Fruit fly (Drosophila melanogaster): Measurements from ENCODE around the gene CG31674.

CG31674 gene

dm6 chr2L:20823196-20824105, 7.6 kb upstream of the CG31674 start (continued):
- no peak for TF ChIP-seq dati (GFP tag; IDR thresholded peaks at IDR 0.05)
- no peak for TF ChIP-seq gcm2 (GFP tag; optimal IDR thresholded peaks at IDR 0.05)
- TF ChIP-seq ATbp (GFP tag; optimal IDR thresholded peaks at IDR 0.05), result peak; percentile 2
- peak; percentile 83 for TF ChIP-seq CG34376 (GFP tag; optimal IDR thresholded peaks at IDR 0.05)
- TF ChIP-seq corto (GFP tag; optimal IDR thresholded peaks at IDR 0.05), result peak; percentile 31
- TF ChIP-seq inv (GFP tag; IDR thresholded peaks at IDR 0.05; ENCODE audit: partially characterized antibody), result no peak
- TF ChIP-seq mld (GFP tag; IDR thresholded peaks at IDR 0.05; ENCODE audit: partially characterized antibody), result peak; percentile 54; the same call in 2 of the 3 replicates
- TF ChIP-seq CG4360 (GFP tag; IDR thresholded peaks at IDR 0.05), result 0 out of 2 replicates have a peak, but pooled peaks have one; percentile 31
- TF ChIP-seq croc (GFP tag; conservative IDR thresholded peaks at IDR 0.05), result no peak
- TF ChIP-seq slou (GFP tag; optimal IDR thresholded peaks at IDR 0.05), result no peak
- 0 out of 2 replicates have a peak, but pooled peaks have one; percentile 52 for TF ChIP-seq crol (GFP tag; IDR thresholded peaks at IDR 0.05)
- TF ChIP-seq pros (GFP tag; optimal IDR thresholded peaks at IDR 0.05), result peak; percentile 88
- no peak for TF ChIP-seq Hr39 (optimal IDR thresholded peaks at IDR 0.05)
- TF ChIP-seq az2 (GFP tag; optimal IDR thresholded peaks at IDR 0.05), result no peak
- peak; percentile 51; the same call in 1 of the 3 replicates for TF ChIP-seq vnd (GFP tag; IDR thresholded peaks at IDR 0.05; ENCODE audit: partially characterized antibody)
- TF ChIP-seq CG1233 (GFP tag; optimal IDR thresholded peaks at IDR 0.05), result peak; percentile 13
- TF ChIP-seq vfl (GFP tag; optimal IDR thresholded peaks at IDR 0.05), result no peak
- TF ChIP-seq tna (GFP tag; IDR thresholded peaks at IDR 0.05; ENCODE audit: partially characterized antibody), result peak; percentile 66
- TF ChIP-seq seq (GFP tag; IDR thresholded peaks at IDR 0.05), result no peak
- peak; percentile 20 for TF ChIP-seq ewg (GFP tag; optimal IDR thresholded peaks at IDR 0.05)
- TF ChIP-seq phol (tag; optimal IDR thresholded peaks at IDR 0.05), result peak; percentile 24
- 0 out of 2 replicates have a peak, but pooled peaks have one; percentile 38 for TF ChIP-seq chm (GFP tag; IDR thresholded peaks at IDR 0.05)
- TF ChIP-seq Hsf (GFP tag; optimal IDR thresholded peaks at IDR 0.05), result no peak
- TF ChIP-seq CG17186 (GFP tag; optimal IDR thresholded peaks at IDR 0.05), result no peak
- peak; percentile 36; the same call in 1 of the 3 replicates for TF ChIP-seq Optix (GFP tag; IDR thresholded peaks at IDR 0.05)
- TF ChIP-seq Hr3 (GFP tag; optimal IDR thresholded peaks at IDR 0.05), result no peak
- peak; percentile 66 for TF ChIP-seq ftz-f1 (GFP tag; optimal IDR thresholded peaks at IDR 0.05)
- TF ChIP-seq CG6854 (GFP tag; optimal IDR thresholded peaks at IDR 0.05), result no peak
- TF ChIP-seq dpn (GFP tag; optimal IDR thresholded peaks at IDR 0.05), result peak in 1 of 2 experiments; percentile 15
- TF ChIP-seq H2.0 (GFP tag; IDR thresholded peaks at IDR 0.05), result peak; percentile 33; the same call in 1 of the 2 replicates
- peak; percentile 13 for TF ChIP-seq Max (GFP tag; optimal IDR thresholded peaks at IDR 0.05)
- peak; percentile 55 for TF ChIP-seq CG13287 (GFP tag; IDR thresholded peaks at IDR 0.05; ENCODE audit: partially characterized antibody)
- no peak for TF ChIP-seq HLH3B (GFP tag; IDR thresholded peaks at IDR 0.05)
- TF ChIP-seq BtbVII (GFP tag; optimal IDR thresholded peaks at IDR 0.05), result no peak
- TF ChIP-seq da (GFP tag; optimal IDR thresholded peaks at IDR 0.05), result no peak
- peak; percentile 1 for TF ChIP-seq caup (GFP tag; optimal IDR thresholded peaks at IDR 0.05; ENCODE audit: severe bottlenecking)
- peak; percentile 1 for TF ChIP-seq CG2120 (GFP tag; optimal IDR thresholded peaks at IDR 0.05)
- TF ChIP-seq lmd (GFP tag; IDR thresholded peaks at IDR 0.05), result no peak
- TF ChIP-seq CG30403 (GFP tag; optimal IDR thresholded peaks at IDR 0.05), result peak; percentile 42
- no peak for TF ChIP-seq Fer3 (tag; optimal IDR thresholded peaks at IDR 0.05)
- peak; percentile 70 for TF ChIP-seq Drgx (GFP tag; IDR thresholded peaks at IDR 0.05)
- TF ChIP-seq unc-4 (GFP tag; IDR thresholded peaks at IDR 0.05; ENCODE audit: partially characterized antibody), result no peak
- peak; percentile 40; the same call in 2 of the 3 replicates for TF ChIP-seq knrl (GFP tag; IDR thresholded peaks at IDR 0.05; ENCODE audit: partially characterized antibody)
- TF ChIP-seq CG10366 (GFP tag; IDR thresholded peaks at IDR 0.05), result no peak
- no peak for TF ChIP-seq Chrac-16 (GFP tag; optimal IDR thresholded peaks at IDR 0.05)
- no peak for TF ChIP-seq Atf3 (GFP tag; optimal IDR thresholded peaks at IDR 0.05)
- no peak for TF ChIP-seq C15 (GFP tag; IDR thresholded peaks at IDR 0.05)
- no peak for TF ChIP-seq CG8924 (tag; optimal IDR thresholded peaks at IDR 0.05)

All from whole organism, embryonic.